Worm (Caenorhabditis elegans) whole organism, midembryonic: ENCODE measurements around the gene crb-3.

Experiments used
- T22C8.4 ChIP-seq: fragments of 200-800 bp; sonication (Bioruptor generic); IDR thresholded peaks from 2 replicates; pipeline ENCODE4 v1.3.6; 2022; ENCODE audit warnings: missing genetic modification characterization, missing compliant biosample characterization
- cog-1 ChIP-seq: sonication (generic microtip); optimal IDR thresholded peaks from 2 replicates; lab custom pipeline; 2016; ENCODE audit warnings: missing genetic modification characterization, missing compliant biosample characterization
- flt-1 ChIP-seq: fragments of 200-800 bp; sonication (Bioruptor generic); IDR thresholded peaks from 2 replicates; pipeline ENCODE4 v1.3.6; 2022; ENCODE audit warnings: missing genetic modification characterization, missing compliant biosample characterization
- klf-2 ChIP-seq: fragments of 200-800 bp; sonication (Bioruptor generic); conservative IDR thresholded peaks from 2 replicates; pipeline ENCODE4 v1.3.6; 2022; ENCODE audit warnings: missing genetic modification reagents, missing genetic modification characterization, missing compliant biosample characterization
- med-1 ChIP-seq: sonication (generic microtip); optimal IDR thresholded peaks from 2 replicates; lab custom pipeline; 2017; ENCODE audit warnings: missing genetic modification characterization, mild to moderate bottlenecking, missing compliant biosample characterization, antibody characterized with exemption, missing genetic modification reagents; ENCODE audit not compliant: insufficient read depth
- ref-1 ChIP-seq: fragments of 200-800 bp; sonication (Bioruptor generic); conservative IDR thresholded peaks from 2 replicates; pipeline ENCODE4 v1.3.6; 2022; ENCODE audit warnings: missing genetic modification reagents, missing genetic modification characterization, missing compliant biosample characterization
- tab-1 ChIP-seq: fragments of 200-800 bp; sonication (Bioruptor generic); IDR thresholded peaks from 2 replicates; pipeline ENCODE4 v1.3.6; 2022; ENCODE audit warnings: missing genetic modification characterization, missing compliant biosample characterization
- ztf-23 ChIP-seq: fragments of 200-800 bp; sonication (Bioruptor generic); IDR thresholded peaks from 2 replicates; pipeline ENCODE4 v1.3.6; 2022; ENCODE audit warnings: missing genetic modification reagents, missing genetic modification characterization, missing compliant biosample characterization
- ztf-29 ChIP-seq: fragments of 200-800 bp; sonication (Bioruptor generic); IDR thresholded peaks from 2 replicates; pipeline ENCODE4 v1.3.6; 2022; ENCODE audit warnings: missing genetic modification reagents, missing genetic modification characterization, missing compliant biosample characterization

DNA sequence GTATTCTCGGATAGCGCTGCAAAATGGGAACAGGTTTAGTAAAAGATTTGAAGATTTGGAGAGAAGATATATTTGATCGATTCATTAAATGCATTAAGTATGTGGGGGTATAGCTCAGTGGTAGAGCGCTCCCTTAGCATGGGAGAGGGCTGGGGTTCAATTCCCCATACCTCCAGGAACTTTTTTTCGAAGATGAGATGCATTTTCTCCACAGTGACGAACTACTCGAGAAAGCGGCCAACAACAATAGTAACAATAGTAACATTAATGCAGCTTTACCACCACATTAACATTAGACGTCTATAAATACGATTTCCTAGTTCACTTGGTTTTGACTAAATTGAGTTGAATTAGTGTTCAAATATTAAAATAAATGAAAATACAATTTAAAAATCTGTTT is 34.1 kb downstream of the crb-3 start:
- no peak for TF ChIP-seq tab-1 (GFP tag; lab: Robert Waterston, UW)
- no peak for TF ChIP-seq klf-2 (GFP tag; lab: Robert Waterston, UW)
- no peak for TF ChIP-seq ref-1 (GFP tag; lab: Robert Waterston, UW)
- no peak for TF ChIP-seq flt-1 (GFP tag; lab: Robert Waterston, UW)
- TF ChIP-seq med-1 (GFP tag; lab: Kevin White, UChicago): no peak
- no peak for TF ChIP-seq ztf-29 (GFP tag; lab: Robert Waterston, UW)
- no peak for TF ChIP-seq T22C8.4 (GFP tag; lab: Robert Waterston, UW)
- TF ChIP-seq cog-1: no peak
- TF ChIP-seq ztf-23 (GFP tag; lab: Robert Waterston, UW): 0 out of 2 replicates have a peak, but pooled peaks have one; percentile 27
